Worm (Caenorhabditis elegans): ENCODE measurements around the gene ddr-2.

ddr-2 gene

ce11 chrX:3371264-3371663, 56.1 kb downstream of the ddr-2 start (continued):
- TF ChIP-seq nhr-6 (tag; optimal IDR thresholded peaks at IDR 0.05): no peak
- peak; percentile 61 for TF ChIP-seq nhr-48 (tag; optimal IDR thresholded peaks at IDR 0.05)
- no peak for TF ChIP-seq snpc-4 (tag; optimal IDR thresholded peaks at IDR 0.05)
- peak; percentile 55 for TF ChIP-seq ztf-7 (tag; optimal IDR thresholded peaks at IDR 0.05)
- no peak for TF ChIP-seq unc-39 (tag; optimal IDR thresholded peaks at IDR 0.05)
- peak; percentile 81 for TF ChIP-seq F26F4.8 (GFP tag; conservative IDR thresholded peaks at IDR 0.05)
- TF ChIP-seq ceh-82 (tag; optimal IDR thresholded peaks at IDR 0.05): no peak
- peak; percentile 87 for TF ChIP-seq mes-2 (tag; optimal IDR thresholded peaks at IDR 0.05; ENCODE audit: poor library complexity, severe bottlenecking)
- TF ChIP-seq mep-1 (tag; optimal IDR thresholded peaks at IDR 0.05): peak; percentile 78
- TF ChIP-seq vab-7 (GFP tag; IDR thresholded peaks at IDR 0.05): peak; percentile 93
- TF ChIP-seq daf-12 (tag; optimal IDR thresholded peaks at IDR 0.05): no peak
- TF ChIP-seq lsy-2 (tag; optimal IDR thresholded peaks at IDR 0.05): peak in 1 of 2 experiments; percentile 63
- peak; percentile 77 for TF ChIP-seq nhr-102 (tag; optimal IDR thresholded peaks at IDR 0.05)
- TF ChIP-seq Y75B8A.6 (GFP tag; IDR thresholded peaks at IDR 0.05): no peak
- no peak for TF ChIP-seq ZK546.5 (tag; optimal IDR thresholded peaks at IDR 0.05)
- peak; percentile 93 for TF ChIP-seq daf-19 (GFP tag; conservative IDR thresholded peaks at IDR 0.05)
- peak; percentile 96 for TF ChIP-seq egl-43 (GFP tag; IDR thresholded peaks at IDR 0.05)
- TF ChIP-seq hmg-1.1 (GFP tag; IDR thresholded peaks at IDR 0.05): peak; percentile 95
- TF ChIP-seq zfp-3 (GFP tag; conservative IDR thresholded peaks at IDR 0.05): peak; percentile 65; the same call in 1 of the 2 replicates
- TF ChIP-seq snpc-1.2 (GFP tag; IDR thresholded peaks at IDR 0.05): peak; percentile 89
- peak; percentile 81 for TF ChIP-seq gei-8 (GFP tag; optimal IDR thresholded peaks at IDR 0.05)
- TF ChIP-seq mxl-2 (GFP tag; conservative IDR thresholded peaks at IDR 0.05): peak; percentile 70; the same call in 1 of the 2 replicates
- TF ChIP-seq mdl-1 (tag; optimal IDR thresholded peaks at IDR 0.05): peak in 1 of 2 experiments; percentile 56
- TF ChIP-seq nhr-28 (tag; optimal IDR thresholded peaks at IDR 0.05): peak; percentile 37
- TF ChIP-seq zip-11 (GFP tag; IDR thresholded peaks at IDR 0.05): peak; percentile 89
- peak; percentile 22 for TF ChIP-seq ceh-32 (tag; optimal IDR thresholded peaks at IDR 0.05; ENCODE audit: poor library complexity)
- TF ChIP-seq ama-1 (optimal IDR thresholded peaks at IDR 0.05): no peak
- TF ChIP-seq nhr-76 (tag; optimal IDR thresholded peaks at IDR 0.05): no peak
- TF ChIP-seq nhr-41 (GFP tag; IDR thresholded peaks at IDR 0.05): peak; percentile 89
- TF ChIP-seq egl-27 (tag; optimal IDR thresholded peaks at IDR 0.05): no peak
- TF ChIP-seq Y105C5A.15 (GFP tag; IDR thresholded peaks at IDR 0.05): peak; percentile 98
- TF ChIP-seq F37D6.2 (tag; optimal IDR thresholded peaks at IDR 0.05): peak; percentile 66
- TF ChIP-seq nhr-237 (tag; optimal IDR thresholded peaks at IDR 0.05): no peak
- peak; percentile 45 to 82 for TF ChIP-seq daf-16 (GFP tag; optimal IDR thresholded peaks at IDR 0.05)
- peak; percentile 89 for TF ChIP-seq daf-16 (tag; optimal IDR thresholded peaks at IDR 0.05)
- peak; percentile 76 for TF ChIP-seq dmd-6 (GFP tag; IDR thresholded peaks at IDR 0.05)
- no peak for TF ChIP-seq F10B5.3 (tag; optimal IDR thresholded peaks at IDR 0.05)
- TF ChIP-seq nhr-77 (tag; optimal IDR thresholded peaks at IDR 0.05): peak; percentile 60
- TF ChIP-seq hlh-11 (tag; optimal IDR thresholded peaks at IDR 0.05): peak; percentile 56
- no peak for TF ChIP-seq R02D3.7 (tag; optimal IDR thresholded peaks at IDR 0.05)
- TF ChIP-seq nhr-25 (tag; optimal IDR thresholded peaks at IDR 0.05; ENCODE audit: borderline replicate concordance, insufficient read depth): no peak
- TF ChIP-seq T26A8.4 (GFP tag; IDR thresholded peaks at IDR 0.05): peak; percentile 90
- no peak for TF ChIP-seq lin-39 (tag; optimal IDR thresholded peaks at IDR 0.05)
- TF ChIP-seq lin-29 (GFP tag; IDR thresholded peaks at IDR 0.05): peak; percentile 75
- peak; percentile 66 for TF ChIP-seq mxl-3 (GFP tag; optimal IDR thresholded peaks at IDR 0.05)
- TF ChIP-seq zag-1 (tag; optimal IDR thresholded peaks at IDR 0.05): no peak
- no peak for TF ChIP-seq lin-1 (GFP tag; IDR thresholded peaks at IDR 0.05)
- TF ChIP-seq tag-97 (GFP tag; IDR thresholded peaks at IDR 0.05): no peak
- TF ChIP-seq fkh-10 (GFP tag; optimal IDR thresholded peaks at IDR 0.05): no peak
- peak; percentile 18 for TF ChIP-seq jun-1 (tag; optimal IDR thresholded peaks at IDR 0.05)
- no peak for TF ChIP-seq ZK337.2 (GFP tag; IDR thresholded peaks at IDR 0.05)
- peak; percentile 23 for TF ChIP-seq lin-13 (GFP tag; optimal IDR thresholded peaks at IDR 0.05)
- no peak for TF ChIP-seq fos-1 (tag; optimal IDR thresholded peaks at IDR 0.05)

Data from whole organism, L4 larva.